Fruit fly (Drosophila melanogaster): ENCODE results near the gene fwe.

fwe gene

dm6 chr3L:15824537-15824936 lies 8.3 kb upstream of the fwe start:
- no peak for TF ChIP-seq Myc (optimal IDR thresholded peaks at IDR 0.05)
- no peak for TF ChIP-seq psq (optimal IDR thresholded peaks at IDR 0.05)
- TF ChIP-seq ttk (optimal IDR thresholded peaks at IDR 0.05) = no peak
- no peak for TF ChIP-seq h (optimal IDR thresholded peaks at IDR 0.05)
- TF ChIP-seq Sin3A (optimal IDR thresholded peaks at IDR 0.05) = no peak
- no peak for TF ChIP-seq insv (optimal IDR thresholded peaks at IDR 0.05)

dm6 chr3L:15823780-15824423 lies 7.7 kb upstream of the fwe start:
- no peak for TF ChIP-seq insv (optimal IDR thresholded peaks at IDR 0.05)
- TF ChIP-seq ttk (optimal IDR thresholded peaks at IDR 0.05) = no peak
- no peak for TF ChIP-seq Myc (optimal IDR thresholded peaks at IDR 0.05)
- no peak for TF ChIP-seq psq (optimal IDR thresholded peaks at IDR 0.05)

- TF ChIP-seq Myc (optimal IDR thresholded peaks at IDR 0.05) (no peak), ttk (optimal IDR thresholded peaks at IDR 0.05) (no peak), Sin3A (optimal IDR thresholded peaks at IDR 0.05) (no peak), h (optimal IDR thresholded peaks at IDR 0.05) (no peak), psq (optimal IDR thresholded peaks at IDR 0.05) (no peak), insv (optimal IDR thresholded peaks at IDR 0.05) (no peak)
These were observed 504 bp upstream of the fwe start, which contains the start of gene CkIIalpha-i1 for dm6 chr3L:15816714-15817113. Gene CkIIalpha-i1, plus strand, starts transcription at chr3L:15816979.

- TF ChIP-seq ttk (optimal IDR thresholded peaks at IDR 0.05) (no peak), Myc (optimal IDR thresholded peaks at IDR 0.05) (no peak), Sin3A (optimal IDR thresholded peaks at IDR 0.05) (no peak), h (optimal IDR thresholded peaks at IDR 0.05) (no peak), insv (optimal IDR thresholded peaks at IDR 0.05) (no peak), psq (optimal IDR thresholded peaks at IDR 0.05) (no peak)
These were observed 662 bp downstream of the fwe start for dm6 chr3L:15815353-15816142.

dm6 chr3L:15813988-15814387 lies 2.2 kb downstream of the fwe start:
- TF ChIP-seq Sin3A (optimal IDR thresholded peaks at IDR 0.05) (no peak), h (optimal IDR thresholded peaks at IDR 0.05) (no peak), ttk (optimal IDR thresholded peaks at IDR 0.05) (no peak)

dm6 chr3L:15809768-15810167 lies 6.4 kb downstream of the fwe start:
- TF ChIP-seq h (optimal IDR thresholded peaks at IDR 0.05) = no peak
- TF ChIP-seq Myc (optimal IDR thresholded peaks at IDR 0.05) = no peak
- no peak for TF ChIP-seq Sin3A (optimal IDR thresholded peaks at IDR 0.05)
- no peak for TF ChIP-seq psq (optimal IDR thresholded peaks at IDR 0.05)
- no peak for TF ChIP-seq ttk (optimal IDR thresholded peaks at IDR 0.05)
- no peak for TF ChIP-seq insv (optimal IDR thresholded peaks at IDR 0.05)

dm6 chr3L:15809185-15809584 lies 7.0 kb downstream of the fwe start, which contains the start of gene CG13445:
Gene CG13445, plus strand, starts transcription at chr3L:15809485.
- TF ChIP-seq Myc (optimal IDR thresholded peaks at IDR 0.05) (no peak), ttk (optimal IDR thresholded peaks at IDR 0.05) (no peak)

dm6 chr3L:15808667-15809066 lies 7.5 kb downstream of the fwe start:
- no peak for TF ChIP-seq ttk (optimal IDR thresholded peaks at IDR 0.05)
- TF ChIP-seq Myc (optimal IDR thresholded peaks at IDR 0.05) = no peak
- TF ChIP-seq h (optimal IDR thresholded peaks at IDR 0.05) = no peak
- no peak for TF ChIP-seq insv (optimal IDR thresholded peaks at IDR 0.05)
- no peak for TF ChIP-seq Sin3A (optimal IDR thresholded peaks at IDR 0.05)
- TF ChIP-seq psq (optimal IDR thresholded peaks at IDR 0.05) = no peak

- TF ChIP-seq ttk (optimal IDR thresholded peaks at IDR 0.05) = no peak
- no peak for TF ChIP-seq h (optimal IDR thresholded peaks at IDR 0.05)
- TF ChIP-seq Myc (optimal IDR thresholded peaks at IDR 0.05) = no peak
- TF ChIP-seq psq (optimal IDR thresholded peaks at IDR 0.05) = no peak
- no peak for TF ChIP-seq Sin3A (optimal IDR thresholded peaks at IDR 0.05)
- TF ChIP-seq insv (optimal IDR thresholded peaks at IDR 0.05) = no peak
These were observed 8.2 kb downstream of the fwe start, which contains the start of gene CG6244 for dm6 chr3L:15808022-15808421. Gene CG6244, plus strand, starts transcription at chr3L:15808322.

dm6 chr3L:15802655-15803054 lies 13.6 kb downstream of the fwe start:
- TF ChIP-seq Sin3A (optimal IDR thresholded peaks at IDR 0.05) (no peak), h (optimal IDR thresholded peaks at IDR 0.05) (no peak), ttk (optimal IDR thresholded peaks at IDR 0.05) (no peak), Myc (optimal IDR thresholded peaks at IDR 0.05) (no peak), insv (optimal IDR thresholded peaks at IDR 0.05) (no peak), psq (optimal IDR thresholded peaks at IDR 0.05) (no peak)

dm6 chr3L:15802117-15802516 lies 14.1 kb downstream of the fwe start:
- TF ChIP-seq Myc (optimal IDR thresholded peaks at IDR 0.05) = no peak
- no peak for TF ChIP-seq h (optimal IDR thresholded peaks at IDR 0.05)
- TF ChIP-seq ttk (optimal IDR thresholded peaks at IDR 0.05) = no peak
- no peak for TF ChIP-seq insv (optimal IDR thresholded peaks at IDR 0.05)
- no peak for TF ChIP-seq psq (optimal IDR thresholded peaks at IDR 0.05)
- TF ChIP-seq Sin3A (optimal IDR thresholded peaks at IDR 0.05) = no peak

- TF ChIP-seq psq (optimal IDR thresholded peaks at IDR 0.05) (no peak), insv (optimal IDR thresholded peaks at IDR 0.05) (no peak), h (optimal IDR thresholded peaks at IDR 0.05) (no peak), Myc (optimal IDR thresholded peaks at IDR 0.05) (no peak), ttk (optimal IDR thresholded peaks at IDR 0.05) (no peak), Sin3A (optimal IDR thresholded peaks at IDR 0.05) (no peak)
These were observed 21.9 kb downstream of the fwe start for dm6 chr3L:15794311-15794710.

- TF ChIP-seq Myc (optimal IDR thresholded peaks at IDR 0.05) = no peak
- TF ChIP-seq h (optimal IDR thresholded peaks at IDR 0.05) = no peak
- no peak for TF ChIP-seq ttk (optimal IDR thresholded peaks at IDR 0.05)
- TF ChIP-seq psq (optimal IDR thresholded peaks at IDR 0.05) = no peak
- TF ChIP-seq insv (optimal IDR thresholded peaks at IDR 0.05) = no peak
- no peak for TF ChIP-seq Sin3A (optimal IDR thresholded peaks at IDR 0.05)
These were observed 25.1 kb downstream of the fwe start for dm6 chr3L:15791072-15791471.
